Worm (Caenorhabditis elegans) whole organism, L2 larva: Measurements from ENCODE around the gene K09E3.2.
A peak's percentile ranks its signal among the peaks of the same experiment; 100 is the strongest.
"Not testable (repeated sequence)": the region's sequence is repeated elsewhere in the genome, so short reads cannot be mapped to it uniquely, and the experiment has no call there.

ENCODE experiments used
- F13H6.1 ChIP-seq: sonication (generic microtip); optimal IDR thresholded peaks from 2 replicates; lab custom pipeline; 2016; ENCODE audit warnings: missing genetic modification characterization, missing compliant biosample characterization
- Y55F3AM.14 ChIP-seq: fragments of 200-800 bp; sonication (Bioruptor generic); optimal IDR thresholded peaks from 2 replicates; lab custom pipeline; 2018; ENCODE audit warnings: mild to moderate bottlenecking, missing genetic modification characterization, missing compliant biosample characterization
- alr-1 ChIP-seq: fragments of 150-350 bp; optimal IDR thresholded peaks from 2 replicates; lab custom pipeline; 2014; ENCODE audit warnings: missing biosample characterization, missing genetic modification characterization
- aly-2 ChIP-seq: fragments of 150-350 bp; optimal IDR thresholded peaks from 2 replicates; lab custom pipeline; 2014; ENCODE audit warnings: missing biosample characterization, missing genetic modification characterization
- ama-1 ChIP-seq: fragments of 150-350 bp; optimal IDR thresholded peaks from 2 replicates; lab custom pipeline; 2018; ENCODE audit warnings: inconsistent platforms
- blmp-1 ChIP-seq: sonication (generic microtip); optimal IDR thresholded peaks from 2 replicates; lab custom pipeline; 2017; ENCODE audit warnings: missing genetic modification characterization, mild to moderate bottlenecking, missing compliant biosample characterization, antibody characterized with exemption, moderate library complexity; ENCODE audit not compliant: insufficient read depth
- ceh-16 ChIP-seq: fragments of 150-350 bp; optimal IDR thresholded peaks from 2 replicates; lab custom pipeline; 2014; ENCODE audit warnings: missing biosample characterization, missing genetic modification characterization
- ceh-82 ChIP-seq: fragments of 150-350 bp; optimal IDR thresholded peaks from 2 replicates; lab custom pipeline; 2014; ENCODE audit warnings: missing biosample characterization, missing genetic modification characterization
- crh-2 ChIP-seq: sonication (generic microtip); optimal IDR thresholded peaks from 2 replicates; lab custom pipeline; 2017; ENCODE audit warnings: missing biosample characterization, missing genetic modification characterization
- dmd-4 ChIP-seq: sonication (generic microtip); optimal IDR thresholded peaks from 2 replicates; lab custom pipeline; 2017; ENCODE audit warnings: missing biosample characterization, missing genetic modification characterization
- elt-1 ChIP-seq: fragments of 150-350 bp; optimal IDR thresholded peaks from 2 replicates; lab custom pipeline; 2014; ENCODE audit warnings: missing biosample characterization, missing genetic modification characterization
- elt-3 ChIP-seq: sonication (generic microtip); optimal IDR thresholded peaks from 2 replicates; lab custom pipeline; 2017; ENCODE audit warnings: missing biosample characterization, missing genetic modification characterization
- fos-1 ChIP-seq: fragments of 150-350 bp; optimal IDR thresholded peaks from 2 replicates; lab custom pipeline; 2014; ENCODE audit warnings: missing biosample characterization, missing genetic modification characterization
- lin-11 ChIP-seq: fragments of 150-350 bp; sonication (generic microtip); optimal IDR thresholded peaks from 2 replicates; lab custom pipeline; 2014; ENCODE audit warnings: missing biosample characterization, missing genetic modification characterization, inconsistent platforms, mixed read lengths
- lin-13 ChIP-seq: fragments of 150-350 bp; optimal IDR thresholded peaks from 2 replicates; lab custom pipeline; 2014; ENCODE audit warnings: missing biosample characterization, missing genetic modification reagents, missing genetic modification characterization
- lin-39 ChIP-seq: fragments of 150-350 bp; optimal IDR thresholded peaks from 2 replicates; lab custom pipeline; 2014; ENCODE audit warnings: missing biosample characterization, missing genetic modification reagents, missing genetic modification characterization
- lsy-2 ChIP-seq, 2 experiments: fragments of 150-350 bp in 1 of 2; sonication (generic microtip) in 1 of 2; optimal IDR thresholded peaks; 2 replicates each; lab custom pipeline; 2014 to 2017; ENCODE audit warnings: missing biosample characterization in 2 of 2, missing genetic modification characterization in 2 of 2
- mab-5 ChIP-seq: fragments of 150-350 bp; optimal IDR thresholded peaks from 2 replicates; lab custom pipeline; 2014; ENCODE audit warnings: missing biosample characterization, missing genetic modification characterization
- mbf-1 ChIP-seq: sonication (generic microtip); optimal IDR thresholded peaks from 2 replicates; lab custom pipeline; 2017; ENCODE audit warnings: missing biosample characterization, missing genetic modification characterization
- mdl-1 ChIP-seq, 2 experiments: fragments of 150-350 bp in 1 of 2; sonication (generic microtip) in 1 of 2; optimal IDR thresholded peaks; 2 replicates each; lab custom pipeline; 2017; ENCODE audit warnings: missing biosample characterization in 2 of 2, missing genetic modification characterization in 2 of 2
- nhr-11 ChIP-seq: fragments of 150-350 bp; optimal IDR thresholded peaks from 2 replicates; lab custom pipeline; 2014; ENCODE audit warnings: missing biosample characterization, missing genetic modification characterization
- nhr-129 ChIP-seq: fragments of 150-350 bp; optimal IDR thresholded peaks from 2 replicates; lab custom pipeline; 2014; ENCODE audit warnings: missing biosample characterization, missing genetic modification characterization
- nhr-21 ChIP-seq: fragments of 150-350 bp; optimal IDR thresholded peaks from 2 replicates; lab custom pipeline; 2014; ENCODE audit warnings: missing biosample characterization, missing genetic modification characterization
- nhr-23 ChIP-seq: fragments of 150-350 bp; optimal IDR thresholded peaks from 2 replicates; lab custom pipeline; 2014; ENCODE audit warnings: missing biosample characterization, missing genetic modification reagents, missing genetic modification characterization
- nhr-237 ChIP-seq: fragments of 150-350 bp; optimal IDR thresholded peaks from 2 replicates; lab custom pipeline; 2014; ENCODE audit warnings: missing biosample characterization, missing genetic modification characterization
- nhr-25 ChIP-seq: fragments of 150-350 bp; sonication (generic microtip); optimal IDR thresholded peaks from 3 replicates; lab custom pipeline; 2014; ENCODE audit warnings: missing biosample characterization, missing genetic modification characterization
- nhr-6 ChIP-seq: fragments of 150-350 bp; optimal IDR thresholded peaks from 2 replicates; lab custom pipeline; 2014; ENCODE audit warnings: missing biosample characterization, missing genetic modification characterization
- nhr-77 ChIP-seq: fragments of 150-350 bp; optimal IDR thresholded peaks from 2 replicates; lab custom pipeline; 2014; ENCODE audit warnings: missing biosample characterization, missing genetic modification characterization
- peb-1 ChIP-seq: fragments of 150-350 bp; optimal IDR thresholded peaks from 2 replicates; lab custom pipeline; 2014; ENCODE audit warnings: missing biosample characterization, missing genetic modification characterization
- skn-1 ChIP-seq: sonication (generic microtip); optimal IDR thresholded peaks from 2 replicates; lab custom pipeline; 2017; ENCODE audit warnings: missing biosample characterization, missing genetic modification characterization
- sma-3 ChIP-seq: sonication (generic microtip); optimal IDR thresholded peaks from 2 replicates; lab custom pipeline; 2016; ENCODE audit warnings: missing genetic modification reagents, missing genetic modification characterization, missing compliant biosample characterization
- sma-9 ChIP-seq, 2 experiments: fragments of 150-350 bp in 1 of 2; sonication (generic microtip) in 1 of 2; optimal IDR thresholded peaks; 2 replicates each; lab custom pipeline; 2014 to 2016; ENCODE audit warnings: missing genetic modification characterization in 2 of 2, mild to moderate bottlenecking in 1 of 2, missing biosample characterization in 1 of 2, missing compliant biosample characterization in 1 of 2, missing genetic modification reagents in 1 of 2, moderate library complexity in 1 of 2
- unc-39 ChIP-seq: fragments of 150-350 bp; optimal IDR thresholded peaks from 2 replicates; lab custom pipeline; 2014; ENCODE audit warnings: missing biosample characterization, missing genetic modification characterization
- zag-1 ChIP-seq: fragments of 150-350 bp; optimal IDR thresholded peaks from 2 replicates; lab custom pipeline; 2014; ENCODE audit warnings: missing biosample characterization, missing genetic modification characterization
- ztf-11 ChIP-seq: sonication (generic microtip); optimal IDR thresholded peaks from 2 replicates; lab custom pipeline; 2017; ENCODE audit warnings: missing biosample characterization, missing genetic modification characterization

The K09E3.2 gene

ce11 chrX:17117359-17117758 lies at the start of gene K09E3.2:
Gene K09E3.2 (plus strand): TSS chrX:17117659.
- TF ChIP-seq mdl-1 (tag; optimal IDR thresholded peaks at IDR 0.05; lab: Kevin White, UChicago); mbf-1; mab-5 (tag; lab: Kevin White, UChicago): not testable (repeated sequence)
- TF ChIP-seq, all 48 proteins: peak for 0; not testable (repeated sequence) for 48

ce11 chrX:17070495-17070894 lies 47.0 kb upstream of the K09E3.2 start:
- TF ChIP-seq skn-1, result no peak
- peak; percentile 13 for TF ChIP-seq nhr-25 (tag; lab: Kevin White, UChicago)
- TF ChIP-seq blmp-1 (tag; lab: Kevin White, UChicago), result peak; percentile 89
- TF ChIP-seq F13H6.1 (tag; lab: Kevin White, UChicago), result peak; percentile 27
- no peak for TF ChIP-seq lin-11 (tag; lab: Kevin White, UChicago)
- peak; percentile 32 for TF ChIP-seq sma-3 (GFP tag; lab: Kevin White, UChicago)

ce11 chrX:17072088-17072487 lies 45.4 kb upstream of the K09E3.2 start, which contains the start of gene C30G4.4:
Gene C30G4.4 (minus strand): TSS chrX:17072188.
- no peak for TF ChIP-seq alr-1 (tag; lab: Kevin White, UChicago)
- TF ChIP-seq nhr-6, result no peak
- no peak for TF ChIP-seq nhr-77 (tag; lab: Kevin White, UChicago)
- TF ChIP-seq lsy-2 (tag; optimal IDR thresholded peaks at IDR 0.05; lab: Kevin White, UChicago), result no peak
- TF ChIP-seq aly-2 (tag; lab: Kevin White, UChicago), result no peak
- no peak for TF ChIP-seq nhr-129 (tag; lab: Kevin White, UChicago)
- no peak for TF ChIP-seq nhr-237 (tag; lab: Kevin White, UChicago)
- no peak for TF ChIP-seq dmd-4 (tag; lab: Kevin White, UChicago)
- no peak for TF ChIP-seq elt-1
- no peak for TF ChIP-seq mdl-1 (tag; optimal IDR thresholded peaks at IDR 0.05; lab: Kevin White, UChicago)
- TF ChIP-seq sma-3 (GFP tag; lab: Kevin White, UChicago), result no peak
- no peak for TF ChIP-seq peb-1 (tag; lab: Kevin White, UChicago)
- TF ChIP-seq nhr-25 (tag; lab: Kevin White, UChicago), result no peak
- TF ChIP-seq lin-13 (GFP tag; lab: Kevin White, UChicago), result no peak
- TF ChIP-seq zag-1 (tag; lab: Kevin White, UChicago), result no peak
- TF ChIP-seq ama-1, result no peak
- TF ChIP-seq F13H6.1 (tag; lab: Kevin White, UChicago), result no peak
- no peak for TF ChIP-seq fos-1 (tag; lab: Kevin White, UChicago)
- no peak for TF ChIP-seq Y55F3AM.14
- TF ChIP-seq, all 48 proteins: peak for 0

ce11 chrX:17080635-17081376 lies 36.7 kb upstream of the K09E3.2 start, which contains the start of the genes irld-23 and C08A9.10:
Gene irld-23 (minus strand): TSS chrX:17080685.
Gene C08A9.10 (plus strand): TSS chrX:17081179.
- TF ChIP-seq lin-11 (tag; lab: Kevin White, UChicago), result no peak
- TF ChIP-seq ztf-11 (tag; lab: Kevin White, UChicago), result no peak
- no peak for TF ChIP-seq elt-1
- no peak for TF ChIP-seq lin-39 (tag; lab: Kevin White, UChicago)
- TF ChIP-seq alr-1 (tag; lab: Kevin White, UChicago), result no peak
- TF ChIP-seq fos-1 (tag; lab: Kevin White, UChicago), result no peak
- no peak for TF ChIP-seq mab-5 (tag; lab: Kevin White, UChicago)
- TF ChIP-seq nhr-6, result no peak
- no peak for TF ChIP-seq nhr-23 (tag; lab: Kevin White, UChicago)
- no peak for TF ChIP-seq lsy-2 (tag; optimal IDR thresholded peaks at IDR 0.05; lab: Kevin White, UChicago)
- TF ChIP-seq elt-3 (tag; lab: Kevin White, UChicago), result no peak
- TF ChIP-seq dmd-4 (tag; lab: Kevin White, UChicago), result no peak
- no peak for TF ChIP-seq zag-1 (tag; lab: Kevin White, UChicago)
- TF ChIP-seq peb-1 (tag; lab: Kevin White, UChicago), result no peak
- no peak for TF ChIP-seq ceh-16 (tag; lab: Kevin White, UChicago)
- TF ChIP-seq unc-39 (tag; lab: Kevin White, UChicago), result no peak
- no peak for TF ChIP-seq nhr-21 (tag; lab: Kevin White, UChicago)
- TF ChIP-seq nhr-129 (tag; lab: Kevin White, UChicago), result no peak

ce11 chrX:17092416-17092815 lies 25.0 kb upstream of the K09E3.2 start, which contains the start of gene sod-3:
Gene sod-3 (plus strand): TSS chrX:17092753.
- TF ChIP-seq ceh-82 (no peak), mdl-1 (tag; optimal IDR thresholded peaks at IDR 0.05; lab: Kevin White, UChicago) (no peak), lin-11 (tag; lab: Kevin White, UChicago) (no peak), crh-2 (tag; lab: Kevin White, UChicago) (no peak), nhr-23 (tag; lab: Kevin White, UChicago) (no peak), nhr-25 (tag; lab: Kevin White, UChicago) (no peak), lin-13 (GFP tag; lab: Kevin White, UChicago) (no peak), Y55F3AM.14 (no peak), nhr-237 (tag; lab: Kevin White, UChicago) (no peak), elt-1 (no peak), nhr-11 (tag; lab: Kevin White, UChicago) (no peak), fos-1 (tag; lab: Kevin White, UChicago) (no peak), sma-9 (GFP tag; optimal IDR thresholded peaks at IDR 0.05; lab: Kevin White, UChicago) (no peak), sma-9 (tag; optimal IDR thresholded peaks at IDR 0.05; lab: Kevin White, UChicago) (no peak)
